Fruit fly (Drosophila melanogaster) whole organism, pupa: Measurements from ENCODE around the gene Pdfr.
A peak's percentile ranks its signal among the peaks of the same experiment; 100 is the strongest.

Experiments
- CG10348 ChIP-seq: fragments of 200-800 bp; sonication (Bioruptor generic); IDR thresholded peaks from 2 replicates; pipeline ENCODE4 v1.3.6; 2022; ENCODE audit warnings: missing biosample characterization, missing genetic modification characterization
- CG12605 ChIP-seq: fragments of 200-800 bp; sonication (Bioruptor generic); IDR thresholded peaks from 2 replicates; pipeline ENCODE4 v1.3.6; 2022; ENCODE audit warnings: missing biosample characterization, missing genetic modification characterization
- CG13204 ChIP-seq: fragments of 200-800 bp; sonication (Bioruptor generic); optimal IDR thresholded peaks from 2 replicates; lab custom pipeline; 2018; ENCODE audit warnings: missing biosample characterization, mild to moderate bottlenecking, missing genetic modification characterization, moderate library complexity
- CG14655 ChIP-seq: fragments of 200-800 bp; sonication (Bioruptor generic); optimal IDR thresholded peaks from 3 replicates; lab custom pipeline; 2017; ENCODE audit warnings: mild to moderate bottlenecking, missing biosample characterization, missing genetic modification reagents, missing genetic modification characterization
- CG15710 ChIP-seq: fragments of 200-800 bp; sonication (Bioruptor generic); optimal IDR thresholded peaks from 2 replicates; lab custom pipeline; 2018; ENCODE audit warnings: missing biosample characterization, mild to moderate bottlenecking, missing genetic modification characterization, moderate library complexity
- CG17806 ChIP-seq: fragments of 200-800 bp; sonication (Bioruptor generic); optimal IDR thresholded peaks from 2 replicates; lab custom pipeline; 2018; ENCODE audit warnings: missing biosample characterization, mild to moderate bottlenecking, missing genetic modification characterization, moderate library complexity
- CG32121 ChIP-seq: fragments of 200-800 bp; sonication (Bioruptor generic); IDR thresholded peaks from 2 replicates; pipeline ENCODE4 v1.3.6; 2022; ENCODE audit warnings: missing biosample characterization, missing genetic modification characterization
- CG34367 ChIP-seq: fragments of 200-800 bp; sonication (Bioruptor generic); optimal IDR thresholded peaks from 2 replicates; lab custom pipeline; 2018; ENCODE audit warnings: missing biosample characterization, mild to moderate bottlenecking, missing genetic modification characterization
- CG4496 ChIP-seq: fragments of 200-800 bp; sonication (Bioruptor generic); IDR thresholded peaks from 3 replicates; pipeline ENCODE4 v1.3.6; 2022; ENCODE audit warnings: missing biosample characterization, missing genetic modification characterization
- CG8159 ChIP-seq: fragments of 200-800 bp; sonication (Bioruptor generic); optimal IDR thresholded peaks from 3 replicates; lab custom pipeline; 2018; ENCODE audit warnings: missing biosample characterization, mild to moderate bottlenecking, missing genetic modification characterization, moderate library complexity
- CG8301 ChIP-seq: fragments of 200-800 bp; sonication (Bioruptor generic); optimal IDR thresholded peaks from 2 replicates; lab custom pipeline; 2018; ENCODE audit warnings: missing biosample characterization, mild to moderate bottlenecking, missing genetic modification characterization
- CG9948 ChIP-seq: fragments of 200-800 bp; sonication (Bioruptor generic); optimal IDR thresholded peaks from 2 replicates; lab custom pipeline; 2018; ENCODE audit warnings: missing biosample characterization, mild to moderate bottlenecking, missing genetic modification characterization, moderate library complexity
- D1 ChIP-seq: fragments of 200-800 bp; sonication (Bioruptor generic); optimal IDR thresholded peaks from 2 replicates; lab custom pipeline; 2018; ENCODE audit warnings: missing biosample characterization, mild to moderate bottlenecking, missing genetic modification characterization, moderate library complexity
- EcR ChIP-seq: fragments of 200-800 bp; sonication (Bioruptor generic); optimal IDR thresholded peaks from 3 replicates; lab custom pipeline; 2019; ENCODE audit warnings: missing biosample characterization, missing genetic modification characterization, mild to moderate bottlenecking, moderate library complexity, missing genetic modification reagents
- Ets98B ChIP-seq: fragments of 200-800 bp; sonication (Bioruptor generic); IDR thresholded peaks from 2 replicates; pipeline ENCODE4 v1.3.6; 2022; ENCODE audit warnings: missing biosample characterization, missing genetic modification characterization
- Pif1A ChIP-seq: fragments of 200-800 bp; sonication (Bioruptor generic); optimal IDR thresholded peaks from 3 replicates; lab custom pipeline; 2016; ENCODE audit warnings: missing biosample characterization, missing genetic modification characterization
- Pif1B ChIP-seq: fragments of 200-800 bp; sonication (Bioruptor generic); optimal IDR thresholded peaks from 3 replicates; lab custom pipeline; 2016; ENCODE audit warnings: missing biosample characterization, missing genetic modification characterization
- Snoo ChIP-seq: fragments of 200-800 bp; sonication (Bioruptor generic); optimal IDR thresholded peaks from 3 replicates; lab custom pipeline; 2017; ENCODE audit warnings: missing biosample characterization, mild to moderate bottlenecking, missing genetic modification characterization, inconsistent platforms
- fd96Ca ChIP-seq: fragments of 200-800 bp; sonication (Bioruptor generic); IDR thresholded peaks from 3 replicates; pipeline ENCODE4 v1.3.6; 2022; ENCODE audit warnings: missing biosample characterization, missing genetic modification characterization
- gl ChIP-seq: fragments of 200-800 bp; sonication (Bioruptor generic); optimal IDR thresholded peaks from 2 replicates; lab custom pipeline; 2018; ENCODE audit warnings: missing biosample characterization, mild to moderate bottlenecking, missing genetic modification characterization
- rn ChIP-seq: fragments of 200-800 bp; sonication (Bioruptor generic); IDR thresholded peaks from 2 replicates; pipeline ENCODE4 v1.3.6; 2022; ENCODE audit warnings: missing biosample characterization, missing genetic modification characterization

The Pdfr gene

dm6 chrX:2536136-2536535 lies 15.9 kb upstream of the Pdfr start:
- TF ChIP-seq CG13204 (GFP tag; lab: Kevin White, UChicago) (peak; percentile 55), CG8301 (tag; lab: Kevin White, UChicago) (peak; percentile 48), Pif1B (GFP tag; lab: Kevin White, UChicago) (peak; percentile 81), CG8159 (tag; lab: Kevin White, UChicago) (peak; percentile 77), CG17806 (peak; percentile 64), CG32121 (GFP tag; lab: Robert Waterston, UW) (peak; percentile 76), gl (tag; lab: Kevin White, UChicago) (peak; percentile 31), CG12605 (peak; percentile 60), Pif1A (GFP tag; lab: Kevin White, UChicago) (peak; percentile 89), CG34367 (tag; lab: Kevin White, UChicago) (peak; percentile 71), CG10348 (GFP tag; lab: Robert Waterston, UW) (no peak), D1 (tag; lab: Kevin White, UChicago) (no peak), Ets98B (peak; percentile 67), fd96Ca (GFP tag; lab: Robert Waterston, UW) (peak; percentile 88), CG4496 (peak; percentile 92), EcR (GFP tag; lab: Kevin White, UChicago) (no peak), CG15710 (tag; lab: Kevin White, UChicago) (peak; percentile 90), CG14655 (GFP tag; lab: Kevin White, UChicago) (peak; percentile 70), rn (GFP tag; lab: Robert Waterston, UW) (peak; percentile 66), Snoo (tag; lab: Kevin White, UChicago) (no peak), CG9948 (tag; lab: Kevin White, UChicago) (peak; percentile 77)

dm6 chrX:2537398-2537797 lies 14.6 kb upstream of the Pdfr start:
- no peak for TF ChIP-seq CG17806
- no peak for TF ChIP-seq EcR (GFP tag; lab: Kevin White, UChicago)
- no peak for TF ChIP-seq fd96Ca (GFP tag; lab: Robert Waterston, UW)
- no peak for TF ChIP-seq CG15710 (tag; lab: Kevin White, UChicago)
- no peak for TF ChIP-seq Snoo (tag; lab: Kevin White, UChicago)
- TF ChIP-seq CG13204 (GFP tag; lab: Kevin White, UChicago) = no peak

dm6 chrX:2538387-2538786 lies 13.6 kb upstream of the Pdfr start:
- TF ChIP-seq D1 (tag; lab: Kevin White, UChicago) (no peak), EcR (GFP tag; lab: Kevin White, UChicago) (no peak), CG17806 (no peak), CG34367 (tag; lab: Kevin White, UChicago) (no peak), CG15710 (tag; lab: Kevin White, UChicago) (no peak), CG8159 (tag; lab: Kevin White, UChicago) (no peak), rn (GFP tag; lab: Robert Waterston, UW) (no peak), gl (tag; lab: Kevin White, UChicago) (no peak), CG4496 (no peak), CG14655 (GFP tag; lab: Kevin White, UChicago) (no peak), Snoo (tag; lab: Kevin White, UChicago) (no peak), CG8301 (tag; lab: Kevin White, UChicago) (no peak), CG12605 (no peak), CG9948 (tag; lab: Kevin White, UChicago) (no peak), fd96Ca (GFP tag; lab: Robert Waterston, UW) (no peak), CG13204 (GFP tag; lab: Kevin White, UChicago) (no peak), Pif1A (GFP tag; lab: Kevin White, UChicago) (no peak), Ets98B (no peak), CG32121 (GFP tag; lab: Robert Waterston, UW) (no peak), Pif1B (GFP tag; lab: Kevin White, UChicago) (no peak)

- TF ChIP-seq CG15710 (tag; lab: Kevin White, UChicago) (no peak), Pif1A (GFP tag; lab: Kevin White, UChicago) (no peak), fd96Ca (GFP tag; lab: Robert Waterston, UW) (no peak), CG13204 (GFP tag; lab: Kevin White, UChicago) (no peak), Snoo (tag; lab: Kevin White, UChicago) (no peak), EcR (GFP tag; lab: Kevin White, UChicago) (no peak), CG12605 (no peak), CG10348 (GFP tag; lab: Robert Waterston, UW) (no peak), CG8301 (tag; lab: Kevin White, UChicago) (no peak), CG4496 (no peak), CG32121 (GFP tag; lab: Robert Waterston, UW) (no peak), Pif1B (GFP tag; lab: Kevin White, UChicago) (no peak), CG14655 (GFP tag; lab: Kevin White, UChicago) (no peak), CG9948 (tag; lab: Kevin White, UChicago) (no peak), CG34367 (tag; lab: Kevin White, UChicago) (no peak)
Observed at dm6 chrX:2539495-2539894, 12.5 kb upstream of the Pdfr start.

DNA sequence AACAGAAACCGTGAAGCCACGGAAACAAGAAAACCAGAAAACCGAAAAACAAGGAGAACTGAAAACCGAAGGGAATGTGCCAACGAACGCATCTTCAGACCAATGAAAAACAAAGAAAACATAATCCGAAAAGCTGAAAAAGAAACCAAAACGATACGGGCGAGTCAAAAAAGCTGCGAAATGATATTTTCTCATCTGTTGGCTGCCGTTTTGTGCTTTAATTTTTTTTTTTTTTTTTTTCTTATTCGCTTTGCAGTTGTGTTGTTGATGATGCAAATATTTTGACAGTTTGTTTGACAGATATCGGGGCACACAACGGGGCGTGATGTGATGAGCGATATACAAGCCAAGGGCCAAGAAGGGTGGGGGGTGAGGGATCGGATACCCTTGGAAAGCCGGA lies 9.5 kb upstream of the Pdfr start:
- TF ChIP-seq Snoo (tag; lab: Kevin White, UChicago) (no peak), fd96Ca (GFP tag; lab: Robert Waterston, UW) (no peak), CG8301 (tag; lab: Kevin White, UChicago) (no peak), CG8159 (tag; lab: Kevin White, UChicago) (no peak), D1 (tag; lab: Kevin White, UChicago) (no peak), CG34367 (tag; lab: Kevin White, UChicago) (no peak), Pif1B (GFP tag; lab: Kevin White, UChicago) (no peak), CG15710 (tag; lab: Kevin White, UChicago) (no peak), Pif1A (GFP tag; lab: Kevin White, UChicago) (no peak)
